Fruit fly (Drosophila melanogaster) whole organism: ENCODE measurements around the gene CG43072.

Source experiments
- CG8478 ChIP-seq: fragments of >200 bp; optimal IDR thresholded peaks from 2 replicates; lab custom pipeline; 2018; ENCODE audit warnings: inconsistent platforms
- Dll ChIP-seq: fragments of >200 bp; optimal IDR thresholded peaks from 2 replicates; lab custom pipeline; 2017
- psq ChIP-seq: fragments of >200 bp; optimal IDR thresholded peaks from 2 replicates; lab custom pipeline; 2017
- usp ChIP-seq: fragments of >200 bp; optimal IDR thresholded peaks from 2 replicates; lab custom pipeline; 2017; ENCODE audit warnings: missing biosample characterization, missing genetic modification characterization, mixed read lengths

DNA sequence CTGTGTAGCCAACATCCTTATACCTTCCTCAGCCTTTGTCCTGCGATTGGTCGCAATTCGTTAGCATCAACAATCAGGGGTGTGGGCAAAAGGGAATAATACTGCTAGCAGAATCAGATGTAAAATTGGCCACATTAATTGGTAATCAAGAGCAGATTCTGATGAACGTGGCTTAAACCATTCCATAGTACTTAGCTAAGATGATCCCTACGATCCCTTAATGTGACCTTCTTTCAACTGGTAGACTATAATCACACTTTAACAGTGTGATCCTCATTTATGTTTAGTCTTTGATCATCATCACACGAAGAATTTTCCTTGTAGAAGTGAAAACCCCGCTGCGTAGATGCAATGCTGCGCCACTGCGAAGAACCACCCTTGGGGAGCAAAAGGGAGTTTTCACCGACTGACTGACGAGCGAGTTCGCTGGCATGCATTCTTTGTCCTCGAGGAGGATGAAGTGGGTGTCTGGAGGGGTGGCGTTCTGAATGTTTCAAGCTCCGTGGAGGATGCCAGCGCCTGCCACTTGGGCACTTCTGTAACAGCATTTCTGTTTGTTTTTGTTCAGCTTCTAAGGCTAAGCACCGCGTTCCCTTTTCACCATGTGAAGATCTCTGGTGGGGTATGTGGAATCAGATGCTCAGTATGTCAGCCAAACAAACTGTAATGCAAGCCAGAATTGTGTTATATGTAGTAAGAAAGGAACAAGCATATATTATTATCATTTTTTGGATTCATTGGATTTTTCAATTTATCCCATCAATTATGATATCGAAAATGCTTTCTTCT is 21.6 kb upstream of the CG43072 start:
- TF ChIP-seq usp, result no peak
- no peak for TF ChIP-seq Dll (lab: Kevin White, UChicago)
- no peak for TF ChIP-seq psq (lab: Kevin White, UChicago)
- TF ChIP-seq CG8478 (lab: Kevin White, UChicago), result no peak
